Worm (Caenorhabditis elegans): ENCODE results near the gene ZK1236.5.
A peak's percentile ranks its signal among the peaks of the same experiment; 100 is the strongest.

Gene ZK1236.5

ce11 chrIII:8444433-8445090 is 12.5 kb upstream of the ZK1236.5 start (continued):
- 0 out of 2 replicates have a peak, but pooled peaks have one; percentile 33 for TF ChIP-seq Y95B8A.8 (GFP tag; IDR thresholded peaks at IDR 0.05)
- no peak for TF ChIP-seq lin-54 (GFP tag; optimal IDR thresholded peaks at IDR 0.05)
- no peak for TF ChIP-seq ztf-28 (GFP tag; IDR thresholded peaks at IDR 0.05)
- no peak for TF ChIP-seq ztf-3 (GFP tag; optimal IDR thresholded peaks at IDR 0.05)
- TF ChIP-seq ztf-18 (tag; optimal IDR thresholded peaks at IDR 0.05), result no peak
- 0 out of 2 replicates have a peak, but pooled peaks have one; percentile 17 for TF ChIP-seq B0336.3 (GFP tag; IDR thresholded peaks at IDR 0.05)
- TF ChIP-seq F55B11.4 (tag; optimal IDR thresholded peaks at IDR 0.05; ENCODE audit: borderline replicate concordance, insufficient read depth), result peak; percentile 32
- no peak for TF ChIP-seq F52B5.7 (tag; optimal IDR thresholded peaks at IDR 0.05)
- no peak for TF ChIP-seq ceh-27 (GFP tag; optimal IDR thresholded peaks at IDR 0.05)
- TF ChIP-seq gei-17 (GFP tag; optimal IDR thresholded peaks at IDR 0.05), result no peak

ce11 chrIII:8443557-8444131 is 11.6 kb upstream of the ZK1236.5 start, which contains the start of gene ufbp-1:
Gene ufbp-1, minus strand, starts transcription at chrIII:8443607.
- TF ChIP-seq madf-10 (tag; optimal IDR thresholded peaks at IDR 0.05) (peak; percentile 57), gei-17 (GFP tag; optimal IDR thresholded peaks at IDR 0.05) (peak; percentile 83), nhr-80 (tag; optimal IDR thresholded peaks at IDR 0.05) (peak; percentile 44), Y79H2A.3 (GFP tag; conservative IDR thresholded peaks at IDR 0.05) (no peak), nfya-1 (tag; optimal IDR thresholded peaks at IDR 0.05; ENCODE audit: borderline replicate concordance, insufficient read depth) (no peak), pbrm-1 (GFP tag; IDR thresholded peaks at IDR 0.05) (peak; percentile 85), Y53F4B.3 (GFP tag; IDR thresholded peaks at IDR 0.05) (no peak), ceh-58 (GFP tag; IDR thresholded peaks at IDR 0.05) (0 out of 2 replicates have a peak, but pooled peaks have one; percentile 23), ceh-27 (GFP tag; optimal IDR thresholded peaks at IDR 0.05) (peak; percentile 67), tbx-9 (tag; optimal IDR thresholded peaks at IDR 0.05; ENCODE audit: borderline replicate concordance) (no peak), egl-44 (GFP tag; IDR thresholded peaks at IDR 0.05) (peak; percentile 80), attf-3 (GFP tag; conservative IDR thresholded peaks at IDR 0.05) (no peak), dpff-1 (tag; optimal IDR thresholded peaks at IDR 0.05) (peak; percentile 99), mxl-1 (tag; optimal IDR thresholded peaks at IDR 0.05) (no peak), lsy-27 (tag; optimal IDR thresholded peaks at IDR 0.05; ENCODE audit: borderline replicate concordance, insufficient read depth) (no peak), let-607 (tag; optimal IDR thresholded peaks at IDR 0.05) (peak; percentile 91 to 94), hmg-1.2 (GFP tag; IDR thresholded peaks at IDR 0.05) (peak; percentile 46), F22D6.2 (tag; optimal IDR thresholded peaks at IDR 0.05) (no peak), C06A6.2 (GFP tag; conservative IDR thresholded peaks at IDR 0.05) (0 out of 2 replicates have a peak, but pooled peaks have one; percentile 14), K12H6.12 (tag; optimal IDR thresholded peaks at IDR 0.05) (peak; percentile 83), F10E7.11 (tag; optimal IDR thresholded peaks at IDR 0.05) (peak; percentile 83), nhr-179 (tag; optimal IDR thresholded peaks at IDR 0.05) (no peak), hmg-20 (GFP tag; IDR thresholded peaks at IDR 0.05) (no peak), ztf-18 (tag; optimal IDR thresholded peaks at IDR 0.05) (peak; percentile 63), sea-2 (GFP tag; IDR thresholded peaks at IDR 0.05) (no peak), repo-1 (tag; optimal IDR thresholded peaks at IDR 0.05) (peak; percentile 96), T07F8.4 (tag; optimal IDR thresholded peaks at IDR 0.05) (peak; percentile 58), bed-2 (GFP tag; IDR thresholded peaks at IDR 0.05) (no peak), F23B12.7 (tag; optimal IDR thresholded peaks at IDR 0.05; ENCODE audit: insufficient read depth) (peak; percentile 56), fkh-3 (tag; optimal IDR thresholded peaks at IDR 0.05) (peak; percentile 34), zfh-2 (GFP tag; conservative IDR thresholded peaks at IDR 0.05) (no peak), die-1 (tag; optimal IDR thresholded peaks at IDR 0.05) (no peak), Y95B8A.8 (GFP tag; IDR thresholded peaks at IDR 0.05) (no peak), pha-4 (tag; optimal IDR thresholded peaks at IDR 0.05) (no peak), unc-130 (GFP tag; optimal IDR thresholded peaks at IDR 0.05) (peak; percentile 63), F49E8.2 (tag; optimal IDR thresholded peaks at IDR 0.05; ENCODE audit: insufficient read depth) (no peak), ztf-6 (GFP tag; IDR thresholded peaks at IDR 0.05) (no peak), ztf-22 (GFP tag; optimal IDR thresholded peaks at IDR 0.05) (peak; percentile 59)

Measured in whole organism, young adult.